Fruit fly (Drosophila melanogaster) Kc167 (cell line): Measurements from ENCODE around the gene Spn28Db.

Experiments
- Myc ChIP-seq: fragments of >200 bp; optimal IDR thresholded peaks from 2 replicates; lab custom pipeline; 2017; ENCODE audit warnings: missing external identifiers
- Sin3A ChIP-seq: fragments of >200 bp; optimal IDR thresholded peaks from 2 replicates; lab custom pipeline; 2018; ENCODE audit warnings: missing external identifiers
- h ChIP-seq: fragments of >200 bp; optimal IDR thresholded peaks from 3 replicates; lab custom pipeline; 2018; ENCODE audit warnings: missing external identifiers
- insv ChIP-seq: fragments of >200 bp; optimal IDR thresholded peaks from 3 replicates; lab custom pipeline; 2018; ENCODE audit warnings: missing external identifiers
- psq ChIP-seq: fragments of >200 bp; optimal IDR thresholded peaks from 2 replicates; lab custom pipeline; 2017; ENCODE audit warnings: missing external identifiers
- ttk ChIP-seq: sonication (Bioruptor generic); optimal IDR thresholded peaks from 2 replicates; lab custom pipeline; 2017; ENCODE audit warnings: missing external identifiers

Gene Spn28Db

DNA sequence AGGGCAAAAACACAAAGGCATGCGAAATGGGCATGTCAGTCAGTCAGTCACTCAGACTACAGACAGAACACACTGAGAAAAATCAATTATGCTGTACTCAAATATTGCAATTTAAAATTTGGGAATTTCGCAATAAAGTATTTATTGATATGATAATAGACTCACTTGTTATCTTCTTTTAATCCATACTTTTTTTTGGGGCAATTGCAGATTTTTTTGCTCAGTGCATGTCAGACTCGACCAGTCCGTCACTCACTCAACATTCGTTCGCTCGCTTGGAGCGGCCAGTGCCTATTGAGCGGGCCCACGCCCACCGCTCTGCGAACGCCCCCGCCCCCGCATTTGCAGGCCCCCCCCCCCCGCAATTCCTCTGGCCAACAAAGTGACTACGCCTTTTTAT is 25.9 kb upstream of the Spn28Db start:
- TF ChIP-seq psq (lab: Kevin White, UChicago) = no peak
- TF ChIP-seq ttk = no peak
- TF ChIP-seq Myc (lab: Kevin White, UChicago) = no peak
- no peak for TF ChIP-seq insv (lab: Kevin White, UChicago)
- TF ChIP-seq h (lab: Kevin White, UChicago) = no peak
- no peak for TF ChIP-seq Sin3A

DNA sequence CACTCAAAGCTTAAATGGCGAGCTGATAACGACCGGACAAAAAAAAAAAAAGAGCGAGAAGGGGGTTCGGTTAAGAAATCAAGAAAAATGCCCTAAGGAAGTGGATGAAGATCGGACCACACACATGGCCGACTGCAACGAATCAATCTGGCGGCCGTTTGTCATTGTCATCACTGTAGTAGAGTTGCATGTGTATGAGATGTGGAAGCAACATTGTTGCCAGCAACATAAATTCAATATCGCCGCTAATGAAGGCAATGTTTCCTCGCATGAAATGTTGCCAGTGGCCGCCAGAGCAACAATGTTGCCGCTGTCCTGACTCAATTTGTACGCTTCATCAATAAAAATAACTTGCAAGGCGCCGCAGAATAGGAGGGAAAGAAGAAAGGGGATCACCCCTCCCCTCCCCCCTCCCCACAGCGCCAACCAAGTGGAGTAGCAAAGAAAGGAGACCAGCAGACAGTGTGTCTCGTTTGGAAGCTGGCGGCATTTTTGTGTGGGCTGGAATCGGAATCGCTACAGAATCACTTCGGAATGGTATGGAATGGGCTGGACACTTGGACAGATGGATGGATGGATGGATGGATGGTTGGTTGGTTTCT is 24.5 kb upstream of the Spn28Db start:
- TF ChIP-seq Myc (lab: Kevin White, UChicago) = no peak
- no peak for TF ChIP-seq insv (lab: Kevin White, UChicago)
- no peak for TF ChIP-seq psq (lab: Kevin White, UChicago)
- no peak for TF ChIP-seq h (lab: Kevin White, UChicago)
- no peak for TF ChIP-seq Sin3A
- TF ChIP-seq ttk = no peak

DNA sequence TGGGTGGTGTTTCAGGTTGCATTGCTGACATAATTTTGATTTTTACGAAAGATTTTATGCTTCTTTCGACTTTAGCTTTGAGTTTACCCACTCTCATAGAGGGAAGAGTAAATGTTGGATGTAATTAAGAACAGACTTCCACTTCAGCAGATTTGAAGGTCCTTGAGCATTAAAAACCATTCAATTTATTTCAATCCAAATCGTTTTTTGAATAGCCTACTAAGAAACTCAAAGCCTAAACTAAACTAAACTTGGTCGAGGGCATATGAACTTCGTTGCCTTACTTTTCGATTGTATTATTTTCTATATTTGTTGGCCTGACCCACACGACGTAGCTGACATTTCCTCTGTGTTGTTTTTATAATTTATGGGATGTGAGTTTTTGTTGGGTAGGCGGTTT is 22.4 kb upstream of the Spn28Db start:
- TF ChIP-seq h (lab: Kevin White, UChicago) (no peak), Myc (lab: Kevin White, UChicago) (no peak), insv (lab: Kevin White, UChicago) (no peak), Sin3A (no peak), ttk (no peak), psq (lab: Kevin White, UChicago) (no peak)

DNA sequence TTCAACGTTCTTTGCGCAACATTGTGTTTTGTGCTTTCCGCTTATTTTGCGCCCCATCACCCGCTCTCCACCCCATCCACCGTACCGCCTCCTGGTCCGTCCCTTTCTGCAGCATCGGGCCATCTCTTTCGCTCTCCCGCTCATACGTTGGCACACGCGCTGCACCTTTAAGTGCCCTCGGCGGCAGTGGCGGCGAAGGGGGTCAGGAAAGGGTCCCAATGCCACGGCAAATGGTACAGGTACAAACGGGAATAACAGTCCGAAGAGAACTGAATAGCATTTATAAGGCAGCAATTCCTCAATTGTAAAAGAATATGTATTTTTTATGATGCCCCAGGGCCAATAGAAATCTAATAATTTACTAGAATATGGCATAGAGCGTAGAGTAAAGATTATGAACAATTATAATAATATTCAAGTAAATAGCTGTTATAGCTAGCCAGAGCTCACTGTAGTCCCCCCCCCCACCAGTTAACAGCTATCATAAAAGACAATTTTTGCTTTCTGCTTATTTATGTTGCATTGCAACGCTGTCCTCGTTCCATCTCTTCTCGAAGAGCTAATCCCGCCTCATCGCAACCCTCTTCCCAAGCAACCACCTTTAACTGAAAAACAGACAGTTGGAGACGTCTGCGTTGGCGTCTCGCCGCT is 20.8 kb upstream of the Spn28Db start:
- TF ChIP-seq Myc (lab: Kevin White, UChicago) (no peak), ttk (no peak), psq (lab: Kevin White, UChicago) (no peak), Sin3A (no peak), h (lab: Kevin White, UChicago) (no peak), insv (lab: Kevin White, UChicago) (no peak)

DNA sequence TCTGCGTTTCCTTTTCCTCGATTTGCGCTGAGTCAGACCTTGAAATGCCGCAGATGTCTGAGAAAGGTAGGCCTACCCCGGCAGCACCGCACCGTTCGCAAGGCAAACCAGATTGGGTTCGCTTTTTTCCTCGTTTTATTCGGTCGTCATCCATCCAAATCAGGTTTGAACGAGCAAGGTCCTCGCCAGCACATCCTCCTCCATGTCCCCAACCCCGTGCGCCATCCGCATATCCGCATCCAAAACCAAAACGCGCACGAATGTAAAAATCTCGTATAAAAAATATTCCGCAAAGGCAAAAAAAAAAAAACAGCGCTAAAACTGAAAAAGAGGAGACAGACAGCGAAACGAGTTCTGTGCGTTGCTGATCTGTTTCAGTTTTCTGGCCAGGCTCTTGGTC is 19.4 kb upstream of the Spn28Db start:
- no peak for TF ChIP-seq h (lab: Kevin White, UChicago)
- no peak for TF ChIP-seq Sin3A
- TF ChIP-seq insv (lab: Kevin White, UChicago) = no peak
- TF ChIP-seq Myc (lab: Kevin White, UChicago) = no peak
- TF ChIP-seq ttk = no peak

DNA sequence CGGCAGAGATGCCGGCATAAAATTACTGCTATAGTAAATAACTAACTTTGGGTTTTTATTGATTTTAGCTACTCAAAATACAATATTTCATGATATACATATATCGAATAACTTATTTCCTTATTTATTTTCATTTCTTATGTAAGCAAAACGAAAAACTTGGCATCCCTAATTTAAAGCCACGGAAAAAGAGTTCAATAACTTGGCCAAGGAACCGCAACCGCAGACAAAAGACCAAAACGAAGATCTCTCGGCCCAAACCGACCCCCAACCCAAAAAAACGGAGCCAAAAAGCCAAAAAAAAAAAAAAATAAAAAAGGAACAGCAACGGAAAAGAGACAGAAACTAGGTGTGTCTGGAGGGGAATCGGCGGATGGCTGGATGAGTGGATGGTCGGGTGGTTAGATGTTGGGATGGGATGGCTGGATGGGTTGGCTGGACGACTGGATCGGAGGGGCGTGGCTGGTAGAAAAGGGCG is 18.9 kb upstream of the Spn28Db start:
- TF ChIP-seq h (lab: Kevin White, UChicago) (no peak), Myc (lab: Kevin White, UChicago) (no peak), psq (lab: Kevin White, UChicago) (no peak), insv (lab: Kevin White, UChicago) (no peak), ttk (no peak), Sin3A (no peak)

DNA sequence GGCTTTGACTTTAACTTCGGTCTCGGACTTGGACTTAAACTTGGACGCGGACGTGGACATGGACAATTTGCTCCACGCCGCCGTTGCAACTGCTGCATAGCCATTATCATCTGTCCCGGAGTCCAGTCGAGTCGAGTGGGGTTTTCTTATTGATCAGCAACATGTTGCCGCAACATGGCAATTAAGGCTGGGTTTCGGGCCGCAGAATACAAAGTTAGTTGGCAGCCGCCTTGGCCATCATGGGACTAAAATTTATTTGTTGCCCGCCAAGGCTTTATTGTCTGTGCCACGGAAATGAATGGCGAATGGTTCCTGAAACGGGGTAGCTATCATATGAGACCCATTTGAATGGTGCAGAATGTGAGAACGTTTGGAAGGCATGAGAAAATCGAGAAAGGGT is 11.3 kb upstream of the Spn28Db start:
- TF ChIP-seq Sin3A (no peak), Myc (lab: Kevin White, UChicago) (no peak), ttk (no peak), psq (lab: Kevin White, UChicago) (no peak), insv (lab: Kevin White, UChicago) (no peak), h (lab: Kevin White, UChicago) (no peak)

DNA sequence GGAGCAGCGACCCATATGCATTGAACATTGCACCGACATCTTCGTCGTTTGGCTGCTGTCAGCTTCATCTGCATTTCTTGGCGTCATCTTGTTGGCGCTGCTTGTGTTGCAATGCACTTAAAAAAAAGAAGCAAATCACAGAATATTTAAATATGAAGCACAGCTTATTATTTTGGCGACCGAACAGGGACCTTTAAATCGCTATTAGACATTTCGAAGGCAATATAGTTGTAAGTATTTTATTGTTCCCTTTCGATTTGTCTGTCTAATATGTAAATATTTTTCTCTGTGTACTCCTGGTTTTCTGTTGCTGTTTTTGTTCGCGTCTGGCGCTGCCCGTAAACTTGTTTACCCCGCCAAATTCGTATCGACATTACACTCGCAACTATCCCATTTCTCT is 9.4 kb upstream of the Spn28Db start:
- TF ChIP-seq psq (lab: Kevin White, UChicago) (no peak), Sin3A (no peak), ttk (no peak), insv (lab: Kevin White, UChicago) (no peak), h (lab: Kevin White, UChicago) (no peak), Myc (lab: Kevin White, UChicago) (no peak)

DNA sequence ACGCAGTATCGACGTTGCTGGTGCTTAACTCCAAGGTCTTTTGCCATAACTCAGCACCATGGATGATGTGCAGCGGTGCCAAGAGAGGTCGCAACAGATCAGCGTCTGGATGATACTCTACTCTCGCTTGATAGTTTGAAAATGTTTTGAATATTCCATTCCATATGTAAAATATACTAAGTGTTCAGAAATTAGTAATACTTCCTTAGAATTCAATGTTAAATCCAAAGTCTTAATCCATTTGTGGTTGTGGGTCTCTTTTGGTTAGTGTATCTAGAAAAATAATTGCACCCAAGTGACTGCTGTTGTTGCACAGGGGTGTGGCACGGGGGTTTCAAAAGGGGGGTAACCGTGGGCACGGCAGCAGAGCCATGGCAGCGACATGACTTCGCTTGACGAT is 8.6 kb upstream of the Spn28Db start:
- no peak for TF ChIP-seq h (lab: Kevin White, UChicago)
- no peak for TF ChIP-seq ttk
- no peak for TF ChIP-seq Sin3A
- TF ChIP-seq psq (lab: Kevin White, UChicago) = no peak
- no peak for TF ChIP-seq Myc (lab: Kevin White, UChicago)
- TF ChIP-seq insv (lab: Kevin White, UChicago) = no peak

DNA sequence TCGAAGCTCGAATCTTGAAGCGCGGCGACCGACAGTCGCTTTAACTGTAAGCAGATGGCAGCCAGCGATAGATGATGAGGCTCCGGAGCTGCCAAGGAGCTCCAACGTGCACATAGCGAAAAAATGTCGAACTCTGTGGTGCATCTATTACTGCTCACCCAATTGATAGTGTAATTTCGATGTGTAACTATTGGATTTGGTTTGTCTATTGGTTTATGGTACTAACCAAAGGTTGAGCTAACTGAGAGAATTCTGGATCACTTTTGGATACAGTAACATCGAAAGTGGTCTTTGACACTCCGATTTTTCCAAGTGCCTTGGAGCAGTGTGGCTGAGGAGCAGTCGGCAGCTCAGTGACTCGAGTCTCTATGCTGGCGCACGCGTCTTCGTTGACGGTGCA is 8.1 kb upstream of the Spn28Db start:
- TF ChIP-seq Myc (lab: Kevin White, UChicago) (no peak), ttk (no peak), psq (lab: Kevin White, UChicago) (no peak), h (lab: Kevin White, UChicago) (no peak)

DNA sequence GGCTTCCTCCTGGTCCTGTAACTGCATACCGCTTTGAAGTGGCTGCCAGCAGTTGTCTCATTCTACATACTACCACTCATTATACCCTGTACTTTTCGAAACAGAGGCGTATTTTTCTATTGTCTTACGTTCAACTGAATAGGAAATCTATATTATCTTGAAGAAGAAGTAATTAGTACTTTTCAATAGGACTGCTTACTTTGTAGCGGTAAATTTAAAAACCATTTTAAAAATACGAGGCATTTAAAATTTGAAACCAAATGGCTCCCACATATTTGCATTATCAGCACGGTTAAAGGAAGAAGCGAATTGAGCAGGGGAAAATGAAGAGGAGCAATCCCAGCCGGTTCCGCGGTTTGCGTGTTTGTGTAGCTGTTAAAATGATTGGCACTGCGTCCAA is 6.7 kb upstream of the Spn28Db start:
- TF ChIP-seq ttk (no peak), h (lab: Kevin White, UChicago) (no peak)

DNA sequence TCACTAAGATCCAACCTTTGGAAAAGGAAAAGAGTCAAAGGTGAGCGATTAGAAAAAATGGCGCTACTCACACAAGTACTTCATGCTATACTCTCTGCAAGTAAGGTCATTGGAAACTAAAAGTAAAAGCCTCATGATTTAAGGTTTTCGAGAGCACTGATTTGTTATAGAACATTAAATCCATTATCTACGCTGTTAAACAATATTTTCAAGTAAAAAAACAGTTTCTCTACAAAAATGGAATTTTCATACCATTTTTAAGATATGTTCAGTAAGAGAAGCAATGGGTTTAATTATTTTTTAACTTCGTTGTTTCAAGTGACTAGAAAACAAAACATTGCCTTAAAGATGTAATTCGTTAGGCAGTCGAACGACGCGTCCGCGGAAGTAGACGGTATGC is 1.5 kb downstream of the Spn28Db start, which contains the start of gene Spn28Da:
Gene Spn28Da, minus strand, starts transcription at position 101 of the 400 bp plus-strand sequence.
- TF ChIP-seq Sin3A (no peak), psq (lab: Kevin White, UChicago) (no peak)

DNA sequence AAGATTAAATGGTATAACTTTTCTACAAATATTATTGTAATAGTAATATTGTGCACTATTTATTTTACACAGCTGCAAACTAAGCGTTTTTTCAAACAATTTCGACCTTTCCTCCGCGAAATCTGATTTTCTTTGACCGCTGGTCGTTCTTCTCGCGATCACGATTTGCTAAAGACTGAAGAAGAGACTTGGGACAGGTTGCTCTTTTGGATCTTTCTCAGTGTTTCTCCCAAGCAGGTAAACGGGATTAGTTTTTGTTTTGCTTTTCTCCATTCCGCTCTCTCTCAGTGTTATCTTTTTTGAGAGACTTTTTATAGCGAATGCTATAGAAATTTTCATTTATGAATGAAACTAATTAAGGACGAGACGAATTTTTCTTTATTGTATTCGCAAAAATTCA is 3.2 kb downstream of the Spn28Db start, which contains the start of gene CG7102:
Gene CG7102, minus strand, starts transcription at position 181 of the 400 bp plus-strand sequence.
- no peak for TF ChIP-seq ttk
- no peak for TF ChIP-seq h (lab: Kevin White, UChicago)
- no peak for TF ChIP-seq insv (lab: Kevin White, UChicago)
- TF ChIP-seq Sin3A = no peak
- no peak for TF ChIP-seq psq (lab: Kevin White, UChicago)
- no peak for TF ChIP-seq Myc (lab: Kevin White, UChicago)
